Fruit fly (Drosophila melanogaster) whole organism, prepupa: Measurements from ENCODE around the gene Brd.

Experiments used
- CG10631 ChIP-seq: fragments of 200-800 bp; sonication (Bioruptor generic); optimal IDR thresholded peaks from 2 replicates; lab custom pipeline; 2016; ENCODE audit warnings: missing biosample characterization, missing genetic modification characterization
- CG10669 ChIP-seq: fragments of 200-800 bp; sonication (Bioruptor generic); optimal IDR thresholded peaks from 3 replicates; lab custom pipeline; 2018; ENCODE audit warnings: missing biosample characterization, mild to moderate bottlenecking, missing genetic modification characterization, moderate library complexity
- CG11762 ChIP-seq: fragments of 200-800 bp; sonication (Bioruptor generic); optimal IDR thresholded peaks from 3 replicates; lab custom pipeline; 2016; ENCODE audit warnings: missing biosample characterization, missing genetic modification characterization; ENCODE audit not compliant: insufficient read depth
- CG15336 ChIP-seq: fragments of 200-800 bp; sonication (Bioruptor generic); IDR thresholded peaks from 2 replicates; pipeline ENCODE4 v1.3.6; 2022; ENCODE audit warnings: missing biosample characterization, missing genetic modification characterization
- CG1621 ChIP-seq: fragments of 200-800 bp; sonication (Bioruptor generic); optimal IDR thresholded peaks from 3 replicates; lab custom pipeline; 2018; ENCODE audit warnings: missing biosample characterization, mild to moderate bottlenecking, missing genetic modification characterization
- CG16779 ChIP-seq: fragments of 200-800 bp; sonication (Bioruptor generic); optimal IDR thresholded peaks from 3 replicates; lab custom pipeline; 2017; ENCODE audit warnings: missing biosample characterization, mild to moderate bottlenecking, missing genetic modification characterization
- CG3032 ChIP-seq: fragments of 200-800 bp; optimal IDR thresholded peaks from 2 replicates; lab custom pipeline; 2019; ENCODE audit warnings: missing biosample characterization, mild to moderate bottlenecking, missing genetic modification characterization, moderate library complexity
- CG31627 ChIP-seq: fragments of 200-800 bp; sonication (Bioruptor generic); optimal IDR thresholded peaks from 3 replicates; lab custom pipeline; 2016; ENCODE audit warnings: missing biosample characterization, missing genetic modification characterization
- CG32006 ChIP-seq: fragments of 200-800 bp; sonication (Bioruptor generic); optimal IDR thresholded peaks from 3 replicates; lab custom pipeline; 2017; ENCODE audit warnings: missing biosample characterization, mild to moderate bottlenecking, missing genetic modification characterization
- CG3919 ChIP-seq: fragments of 200-800 bp; sonication (Bioruptor generic); optimal IDR thresholded peaks from 3 replicates; lab custom pipeline; 2016; ENCODE audit warnings: missing biosample characterization, missing genetic modification characterization
- CG6163 ChIP-seq: fragments of 200-800 bp; sonication (Bioruptor generic); IDR thresholded peaks from 3 replicates; pipeline ENCODE4 v1.3.6; 2022; ENCODE audit warnings: missing biosample characterization, missing genetic modification characterization
- CG6792 ChIP-seq: fragments of 200-800 bp; sonication (Bioruptor generic); optimal IDR thresholded peaks from 3 replicates; lab custom pipeline; 2016; ENCODE audit warnings: missing biosample characterization, missing genetic modification characterization
- CG6808 ChIP-seq: fragments of 200-800 bp; sonication (Bioruptor generic); optimal IDR thresholded peaks from 3 replicates; lab custom pipeline; 2017; ENCODE audit warnings: missing biosample characterization, missing genetic modification characterization, mild to moderate bottlenecking, moderate library complexity, missing genetic modification reagents
- CG7368 ChIP-seq: fragments of 200-800 bp; sonication (Bioruptor generic); optimal IDR thresholded peaks from 3 replicates; lab custom pipeline; 2016; ENCODE audit warnings: missing biosample characterization, missing genetic modification characterization
- CG8119 ChIP-seq: fragments of 200-800 bp; sonication (Bioruptor generic); IDR thresholded peaks from 3 replicates; pipeline ENCODE4 v1.3.6; 2022; ENCODE audit warnings: missing biosample characterization, missing genetic modification characterization
- CG8319 ChIP-seq: fragments of 200-800 bp; sonication (Bioruptor generic); optimal IDR thresholded peaks from 3 replicates; lab custom pipeline; 2016; ENCODE audit warnings: missing biosample characterization, missing genetic modification characterization
- CG8632 ChIP-seq: fragments of 200-800 bp; sonication (Bioruptor generic); optimal IDR thresholded peaks from 3 replicates; lab custom pipeline; 2016; ENCODE audit warnings: missing biosample characterization, missing genetic modification characterization
- CG9139 ChIP-seq: fragments of 200-800 bp; sonication (Bioruptor generic); optimal IDR thresholded peaks from 3 replicates; lab custom pipeline; 2017; ENCODE audit warnings: missing biosample characterization, mild to moderate bottlenecking, missing genetic modification characterization
- Eip75B ChIP-seq: fragments of 200-800 bp; sonication (Bioruptor generic); optimal IDR thresholded peaks from 3 replicates; lab custom pipeline; 2016; ENCODE audit warnings: missing biosample characterization, missing genetic modification characterization
- Eip78C ChIP-seq: fragments of 200-800 bp; sonication (Bioruptor generic); peaks from one replicate; lab custom pipeline; 2016; ENCODE audit warnings: missing biosample characterization, missing genetic modification characterization
- Eip93F ChIP-seq: fragments of 200-800 bp; sonication (Bioruptor generic); optimal IDR thresholded peaks from 2 replicates; lab custom pipeline; 2016; ENCODE audit warnings: missing biosample characterization, mild to moderate bottlenecking, missing genetic modification characterization
- Ets21C ChIP-seq: fragments of 200-800 bp; sonication (Bioruptor generic); optimal IDR thresholded peaks from 3 replicates; lab custom pipeline; 2016; ENCODE audit warnings: missing biosample characterization, missing genetic modification characterization
- Ets96B ChIP-seq: fragments of 200-800 bp; optimal IDR thresholded peaks from 2 replicates; lab custom pipeline; 2019; ENCODE audit warnings: missing biosample characterization, mild to moderate bottlenecking, missing genetic modification characterization, moderate library complexity
- Gug ChIP-seq: fragments of 200-800 bp; sonication (Bioruptor generic); IDR thresholded peaks from 2 replicates; pipeline ENCODE4 v1.3.6; 2022; ENCODE audit warnings: missing biosample characterization, missing genetic modification characterization
- Hr39 ChIP-seq: fragments of 200-800 bp; sonication (Bioruptor generic); optimal IDR thresholded peaks from 2 replicates; lab custom pipeline; 2016; ENCODE audit warnings: missing biosample characterization, missing genetic modification characterization
- Met ChIP-seq: fragments of 200-800 bp; sonication (Bioruptor generic); optimal IDR thresholded peaks from 3 replicates; lab custom pipeline; 2016; ENCODE audit warnings: missing biosample characterization, missing genetic modification characterization
- OdsH ChIP-seq: fragments of 200-800 bp; sonication (Bioruptor generic); optimal IDR thresholded peaks from 3 replicates; lab custom pipeline; 2016; ENCODE audit warnings: missing biosample characterization, missing genetic modification characterization
- Sox14 ChIP-seq: fragments of 200-800 bp; sonication (Bioruptor generic); optimal IDR thresholded peaks from 3 replicates; lab custom pipeline; 2016; ENCODE audit warnings: missing biosample characterization, missing genetic modification characterization
- Sox15 ChIP-seq: fragments of 200-800 bp; sonication (Bioruptor generic); optimal IDR thresholded peaks from 3 replicates; lab custom pipeline; 2016; ENCODE audit warnings: missing biosample characterization, missing genetic modification characterization
- acj6 ChIP-seq: fragments of 200-800 bp; sonication (Bioruptor generic); optimal IDR thresholded peaks from 3 replicates; lab custom pipeline; 2016; ENCODE audit warnings: missing biosample characterization, missing genetic modification characterization
- cyc ChIP-seq: fragments of 200-800 bp; sonication (Bioruptor generic); optimal IDR thresholded peaks from 3 replicates; lab custom pipeline; 2016; ENCODE audit warnings: missing biosample characterization, missing genetic modification characterization
- dac ChIP-seq: fragments of 200-800 bp; sonication (Bioruptor generic); optimal IDR thresholded peaks from 2 replicates; lab custom pipeline; 2017; ENCODE audit warnings: missing biosample characterization, mild to moderate bottlenecking, missing genetic modification characterization
- dsx ChIP-seq: fragments of 200-800 bp; optimal IDR thresholded peaks from 3 replicates; lab custom pipeline; 2019; ENCODE audit warnings: missing biosample characterization, mild to moderate bottlenecking, missing genetic modification characterization, moderate library complexity; ENCODE audit not compliant: poor library complexity, severe bottlenecking
- eg ChIP-seq: fragments of 200-800 bp; sonication (Bioruptor generic); IDR thresholded peaks from 3 replicates; pipeline ENCODE4 v1.3.6; 2022; ENCODE audit warnings: missing biosample characterization, missing genetic modification characterization
- esn ChIP-seq: fragments of 200-800 bp; sonication (Bioruptor generic); optimal IDR thresholded peaks from 2 replicates; lab custom pipeline; 2016; ENCODE audit warnings: missing biosample characterization, mild to moderate bottlenecking, missing genetic modification characterization, moderate library complexity
- fkh ChIP-seq: fragments of 200-800 bp; sonication (Bioruptor generic); optimal IDR thresholded peaks from 3 replicates; lab custom pipeline; 2017; ENCODE audit warnings: missing biosample characterization, mild to moderate bottlenecking, missing genetic modification characterization, moderate library complexity
- net ChIP-seq: fragments of 200-800 bp; sonication (Bioruptor generic); optimal IDR thresholded peaks from 3 replicates; lab custom pipeline; 2016; ENCODE audit warnings: missing biosample characterization, missing genetic modification characterization
- pdm3 ChIP-seq: fragments of 200-800 bp; sonication (Bioruptor generic); optimal IDR thresholded peaks from 3 replicates; lab custom pipeline; 2016; ENCODE audit warnings: missing biosample characterization, missing genetic modification characterization
- salr ChIP-seq, 2 experiments: fragments of 200-800 bp; sonication (Bioruptor generic); optimal IDR thresholded peaks; 3 replicates each; lab custom pipeline; 2016 to 2018; ENCODE audit warnings: missing biosample characterization in 2 of 2, missing genetic modification characterization in 2 of 2, mild to moderate bottlenecking in 1 of 2
- spab ChIP-seq: fragments of 200-800 bp; sonication (Bioruptor generic); optimal IDR thresholded peaks from 2 replicates; lab custom pipeline; 2017; ENCODE audit warnings: missing biosample characterization, mild to moderate bottlenecking, missing genetic modification characterization, missing genetic modification reagents
- ss ChIP-seq, 2 experiments: fragments of 200-800 bp; sonication (Bioruptor generic); optimal IDR thresholded peaks; 2 replicates in 1 of 2; 3 replicates in 1 of 2; lab custom pipeline; 2017 to 2018; ENCODE audit warnings: mild to moderate bottlenecking in 2 of 2, missing biosample characterization in 2 of 2, missing genetic modification characterization in 2 of 2, moderate library complexity in 1 of 2
- svp ChIP-seq: fragments of 200-800 bp; sonication (Bioruptor generic); peaks from one replicate; lab custom pipeline; 2016; ENCODE audit warnings: missing biosample characterization, missing genetic modification characterization
- vri ChIP-seq: fragments of 200-800 bp; sonication (Bioruptor generic); optimal IDR thresholded peaks from 3 replicates; lab custom pipeline; 2016; ENCODE audit warnings: missing biosample characterization, mild to moderate bottlenecking, missing genetic modification characterization

Gene Brd

dm6 chr3L:14974513-14974912, 2.0 kb downstream of the Brd start, which contains the start of gene Ocho:
TSS of gene Ocho (plus strand) at chr3L:14974848.
- TF ChIP-seq CG8632 (GFP tag; lab: Kevin White, UChicago): no peak
- no peak for TF ChIP-seq CG7368 (GFP tag; lab: Kevin White, UChicago)
- no peak for TF ChIP-seq CG3919
- TF ChIP-seq CG6808: no peak
- TF ChIP-seq CG6792: no peak
- no peak for TF ChIP-seq Sox15
- TF ChIP-seq esn: peak; percentile 11
- no peak for TF ChIP-seq svp (GFP tag; lab: Kevin White, UChicago)
- no peak for TF ChIP-seq Eip75B (GFP tag; lab: Kevin White, UChicago)
- no peak for TF ChIP-seq CG8319 (GFP tag; lab: Kevin White, UChicago)
- TF ChIP-seq CG3032: no peak
- TF ChIP-seq Ets21C (GFP tag; lab: Kevin White, UChicago): no peak
- no peak for TF ChIP-seq eg (GFP tag; lab: Robert Waterston, UW)
- no peak for TF ChIP-seq Gug (GFP tag; lab: Robert Waterston, UW)
- TF ChIP-seq Eip78C: peak; percentile 42
- no peak for TF ChIP-seq dsx (GFP tag; lab: Kevin White, UChicago)
- no peak for TF ChIP-seq salr (GFP tag; optimal IDR thresholded peaks at IDR 0.05; lab: Kevin White, UChicago)
- no peak for TF ChIP-seq CG16779 (tag; lab: Kevin White, UChicago)
- no peak for TF ChIP-seq pdm3 (GFP tag; lab: Kevin White, UChicago)
- no peak for TF ChIP-seq CG10669
- no peak for TF ChIP-seq CG32006 (GFP tag; lab: Kevin White, UChicago)
- peak; percentile 3 for TF ChIP-seq CG31627 (GFP tag; lab: Kevin White, UChicago)
- no peak for TF ChIP-seq CG9139 (GFP tag; lab: Kevin White, UChicago)
- no peak for TF ChIP-seq cyc (GFP tag; lab: Kevin White, UChicago)
- no peak for TF ChIP-seq vri (GFP tag; lab: Kevin White, UChicago)
- TF ChIP-seq Hr39: no peak
- no peak for TF ChIP-seq OdsH

- TF ChIP-seq eg (GFP tag; lab: Robert Waterston, UW): no peak
Observed at dm6 chr3L:14974952-14975351, 2.5 kb downstream of the Brd start.

- TF ChIP-seq fkh (GFP tag; lab: Kevin White, UChicago): peak; percentile 29
- TF ChIP-seq esn: no peak
- TF ChIP-seq svp (GFP tag; lab: Kevin White, UChicago): peak; percentile 35
- TF ChIP-seq salr (GFP tag; optimal IDR thresholded peaks at IDR 0.05; lab: Kevin White, UChicago): no peak
Observed at dm6 chr3L:14976026-14976425, 3.6 kb downstream of the Brd start.

dm6 chr3L:14977536-14978495, 5.3 kb downstream of the Brd start:
- TF ChIP-seq Sox15: peak; percentile 72
- no peak for TF ChIP-seq Eip93F (GFP tag; lab: Kevin White, UChicago)
- no peak for TF ChIP-seq CG16779 (tag; lab: Kevin White, UChicago)
- peak; percentile 52 for TF ChIP-seq CG6163 (GFP tag; lab: Robert Waterston, UW)
- TF ChIP-seq Hr39: peak; percentile 67
- TF ChIP-seq CG10631 (GFP tag; lab: Kevin White, UChicago): peak; percentile 53
- TF ChIP-seq CG1621 (tag; lab: Kevin White, UChicago): peak; percentile 58
- peak; percentile 59 for TF ChIP-seq spab (GFP tag; lab: Kevin White, UChicago)
- peak; percentile 68 for TF ChIP-seq CG3032
- peak; percentile 91 for TF ChIP-seq svp (GFP tag; lab: Kevin White, UChicago)
- TF ChIP-seq dsx (GFP tag; lab: Kevin White, UChicago): peak; percentile 10
- TF ChIP-seq acj6: peak; percentile 59
- TF ChIP-seq ss (GFP tag; optimal IDR thresholded peaks at IDR 0.05; lab: Kevin White, UChicago): peak; percentile 2 to 65
- TF ChIP-seq CG32006 (GFP tag; lab: Kevin White, UChicago): peak; percentile 61
- peak; percentile 65 for TF ChIP-seq CG31627 (GFP tag; lab: Kevin White, UChicago)
- no peak for TF ChIP-seq dac (GFP tag; lab: Kevin White, UChicago)
- TF ChIP-seq Sox14 (GFP tag; lab: Kevin White, UChicago): peak; percentile 49
- TF ChIP-seq CG11762 (GFP tag; lab: Kevin White, UChicago): peak; percentile 23
- TF ChIP-seq pdm3 (GFP tag; lab: Kevin White, UChicago): peak; percentile 37
- TF ChIP-seq CG15336 (GFP tag; lab: Robert Waterston, UW): no peak
- TF ChIP-seq Met (GFP tag; lab: Kevin White, UChicago): peak; percentile 60
- TF ChIP-seq Ets96B (tag; lab: Kevin White, UChicago): peak; percentile 48
- no peak for TF ChIP-seq CG8119 (GFP tag; lab: Robert Waterston, UW)
- TF ChIP-seq net: peak; percentile 16
